Fruit fly (Drosophila melanogaster): ENCODE data around the gene CG2698.

Gene CG2698

DNA sequence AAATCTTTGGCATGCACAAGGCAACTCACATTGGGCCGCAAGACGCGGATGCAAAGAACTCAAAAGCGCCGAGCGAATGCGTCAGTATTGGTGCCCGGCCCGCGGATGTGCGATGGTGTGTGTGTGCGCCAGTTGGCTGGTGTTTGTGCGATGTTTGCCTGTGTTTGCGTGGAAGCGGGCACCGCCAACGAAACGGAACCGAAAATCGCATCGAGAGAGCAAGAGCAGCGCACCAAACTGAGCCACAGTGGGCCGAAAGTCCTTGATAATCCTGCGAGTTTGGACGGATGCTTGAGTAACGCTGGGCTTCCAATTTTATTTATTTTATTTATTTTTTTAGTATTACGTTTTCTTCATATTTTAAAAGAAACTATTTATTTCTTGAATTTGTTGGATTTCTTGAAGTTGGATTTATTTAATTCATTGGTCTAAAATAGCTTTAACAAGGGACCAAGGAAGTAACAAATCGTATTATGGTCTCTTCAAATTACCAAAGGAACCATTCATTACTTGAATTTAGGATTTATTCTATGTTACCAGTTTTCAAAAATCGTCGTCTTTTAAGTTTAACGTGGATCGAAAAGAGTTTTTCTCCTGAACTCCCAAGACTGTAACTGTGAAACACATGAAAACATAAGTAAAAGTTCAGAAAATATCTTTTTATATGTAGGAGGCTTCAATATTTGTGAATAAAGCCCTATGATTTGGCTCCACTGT is 38.4 kb upstream of the CG2698 start (continued):
- TF ChIP-seq Max (GFP tag; optimal IDR thresholded peaks at IDR 0.05), result peak; percentile 20
- no peak for TF ChIP-seq so (GFP tag; IDR thresholded peaks at IDR 0.05)
- TF ChIP-seq CG10565 (GFP tag; optimal IDR thresholded peaks at IDR 0.05), result no peak
- TF ChIP-seq tll (GFP tag; optimal IDR thresholded peaks at IDR 0.05), result no peak
- peak; percentile 25 for TF ChIP-seq CG2116 (GFP tag; optimal IDR thresholded peaks at IDR 0.05)
- TF ChIP-seq hbn (GFP tag; IDR thresholded peaks at IDR 0.05; ENCODE audit: partially characterized antibody), result no peak
- no peak for TF ChIP-seq CG7928 (GFP tag; optimal IDR thresholded peaks at IDR 0.05)
- TF ChIP-seq ase (GFP tag; IDR thresholded peaks at IDR 0.05), result peak; percentile 6; the same call in 1 of the 3 replicates
- TF ChIP-seq mld (GFP tag; IDR thresholded peaks at IDR 0.05; ENCODE audit: partially characterized antibody), result no peak
- peak; percentile 20 for TF ChIP-seq zen (tag; optimal IDR thresholded peaks at IDR 0.05)
- TF ChIP-seq CG10321 (GFP tag; IDR thresholded peaks at IDR 0.05), result no peak
- no peak for TF ChIP-seq CG31388 (GFP tag; optimal IDR thresholded peaks at IDR 0.05)
- peak; percentile 58 for TF ChIP-seq CG10267 (tag; optimal IDR thresholded peaks at IDR 0.05)
- peak; percentile 4 for TF ChIP-seq CG6813 (GFP tag; optimal IDR thresholded peaks at IDR 0.05)
- TF ChIP-seq scrt (GFP tag; optimal IDR thresholded peaks at IDR 0.05), result no peak
- no peak for TF ChIP-seq jigr1 (GFP tag; IDR thresholded peaks at IDR 0.05)
- peak; percentile 3 for TF ChIP-seq CG10654 (GFP tag; optimal IDR thresholded peaks at IDR 0.05)
- TF ChIP-seq CG2120 (GFP tag; optimal IDR thresholded peaks at IDR 0.05), result no peak
- peak; percentile 38 to 67 for TF ChIP-seq bsh (GFP tag; optimal IDR thresholded peaks at IDR 0.05)
- no peak for TF ChIP-seq dati (GFP tag; IDR thresholded peaks at IDR 0.05)
- no peak for TF ChIP-seq nom (GFP tag; optimal IDR thresholded peaks at IDR 0.05)
- TF ChIP-seq hth (optimal IDR thresholded peaks at IDR 0.05), result no peak
- TF ChIP-seq CG11456 (GFP tag; IDR thresholded peaks at IDR 0.05), result no peak
- TF ChIP-seq chn (GFP tag; optimal IDR thresholded peaks at IDR 0.05), result peak; percentile 11
- no peak for TF ChIP-seq fd102C (GFP tag; optimal IDR thresholded peaks at IDR 0.05)
- peak; percentile 30 for TF ChIP-seq pum (GFP tag; optimal IDR thresholded peaks at IDR 0.05)
- TF ChIP-seq inv (GFP tag; IDR thresholded peaks at IDR 0.05; ENCODE audit: partially characterized antibody), result no peak
- no peak for TF ChIP-seq vnd (GFP tag; IDR thresholded peaks at IDR 0.05; ENCODE audit: partially characterized antibody)
- no peak for TF ChIP-seq Lhr (GFP tag; optimal IDR thresholded peaks at IDR 0.05)
- TF ChIP-seq wdn (GFP tag; IDR thresholded peaks at IDR 0.05), result no peak
- TF ChIP-seq CG33213 (GFP tag; optimal IDR thresholded peaks at IDR 0.05), result no peak
- no peak for TF ChIP-seq CrebB (tag; optimal IDR thresholded peaks at IDR 0.05)
- no peak for TF ChIP-seq Dip2 (GFP tag; IDR thresholded peaks at IDR 0.05)
- TF ChIP-seq CG6272 (GFP tag; IDR thresholded peaks at IDR 0.05), result 0 out of 2 replicates have a peak, but pooled peaks have one; percentile 6
- no peak for TF ChIP-seq C15 (GFP tag; IDR thresholded peaks at IDR 0.05)
- TF ChIP-seq Dref (GFP tag; IDR thresholded peaks at IDR 0.05), result no peak
- no peak for TF ChIP-seq p53 (GFP tag; optimal IDR thresholded peaks at IDR 0.05)
- TF ChIP-seq fu2 (GFP tag; optimal IDR thresholded peaks at IDR 0.05), result no peak
- 0 out of 2 replicates have a peak, but pooled peaks have one; percentile 15 for TF ChIP-seq lmd (GFP tag; IDR thresholded peaks at IDR 0.05)
- no peak for TF ChIP-seq dm (GFP tag; optimal IDR thresholded peaks at IDR 0.05)
- peak; percentile 79 for TF ChIP-seq gem (tag; optimal IDR thresholded peaks at IDR 0.05)
- peak; percentile 15 for TF ChIP-seq Xbp1 (GFP tag; optimal IDR thresholded peaks at IDR 0.05)
- TF ChIP-seq CG15479 (GFP tag; optimal IDR thresholded peaks at IDR 0.05), result peak; percentile 40
- TF ChIP-seq Sry-β (GFP tag; optimal IDR thresholded peaks at IDR 0.05), result peak; percentile 13
- peak; percentile 79 for TF ChIP-seq Oli (tag; optimal IDR thresholded peaks at IDR 0.05)
- no peak for TF ChIP-seq HLH4C (GFP tag; IDR thresholded peaks at IDR 0.05; ENCODE audit: partially characterized antibody)
- no peak for TF ChIP-seq schlank (tag; optimal IDR thresholded peaks at IDR 0.05)
- no peak for TF ChIP-seq Dll (GFP tag; IDR thresholded peaks at IDR 0.05; ENCODE audit: partially characterized antibody)
- peak; percentile 19 for TF ChIP-seq CG4820 (GFP tag; optimal IDR thresholded peaks at IDR 0.05)

Data from whole organism, embryonic.